Worm (Caenorhabditis elegans) whole organism, late embryonic: ENCODE results near the gene nspb-3.

Experiments used
- C38D4.7 ChIP-seq: fragments of 200-800 bp; sonication (Bioruptor generic); optimal IDR thresholded peaks from 2 replicates; lab custom pipeline; 2018; ENCODE audit warnings: mild to moderate bottlenecking, missing genetic modification characterization, moderate library complexity, missing compliant biosample characterization
- K09A11.1 ChIP-seq: sonication (generic microtip); optimal IDR thresholded peaks from 2 replicates; lab custom pipeline; 2017; ENCODE audit warnings: antibody characterized with exemption, mild to moderate bottlenecking, missing genetic modification characterization, missing compliant biosample characterization; ENCODE audit not compliant: insufficient read depth
- ceh-22 ChIP-seq: sonication (generic microtip); optimal IDR thresholded peaks from 2 replicates; lab custom pipeline; 2017; ENCODE audit warnings: missing biosample characterization, missing genetic modification characterization
- dve-1 ChIP-seq: sonication (generic microtip); optimal IDR thresholded peaks from 2 replicates; lab custom pipeline; 2017; ENCODE audit warnings: antibody characterized with exemption, mild to moderate bottlenecking, missing genetic modification characterization, missing compliant biosample characterization
- ets-4 ChIP-seq: sonication (generic microtip); optimal IDR thresholded peaks from 2 replicates; lab custom pipeline; 2016; ENCODE audit warnings: missing genetic modification characterization, missing compliant biosample characterization
- fkh-10 ChIP-seq: fragments of 150-350 bp; optimal IDR thresholded peaks from 2 replicates; lab custom pipeline; 2014; ENCODE audit warnings: missing biosample characterization, missing genetic modification reagents, missing genetic modification characterization
- hlh-6 ChIP-seq: sonication (generic microtip); optimal IDR thresholded peaks from 2 replicates; lab custom pipeline; 2016; ENCODE audit warnings: missing genotype, missing genetic modification characterization, missing compliant biosample characterization
- madf-2 ChIP-seq: sonication (generic microtip); optimal IDR thresholded peaks from 2 replicates; lab custom pipeline; 2017; ENCODE audit warnings: missing genetic modification characterization, missing compliant biosample characterization
- pag-3 ChIP-seq: sonication (generic microtip); optimal IDR thresholded peaks from 2 replicates; lab custom pipeline; 2016; ENCODE audit warnings: missing compliant biosample characterization, missing genetic modification characterization, borderline replicate concordance
- pros-1 ChIP-seq: fragments of 150-350 bp; optimal IDR thresholded peaks from 2 replicates; lab custom pipeline; 2014; ENCODE audit warnings: missing biosample characterization, missing genetic modification reagents, missing genetic modification characterization
- rnt-1 ChIP-seq: sonication (generic microtip); optimal IDR thresholded peaks from 2 replicates; lab custom pipeline; 2016; ENCODE audit warnings: missing genetic modification characterization, missing compliant biosample characterization
- unc-55 ChIP-seq: sonication (generic microtip); optimal IDR thresholded peaks from 2 replicates; lab custom pipeline; 2017; ENCODE audit warnings: missing biosample characterization, missing genetic modification reagents, missing genetic modification characterization

DNA sequence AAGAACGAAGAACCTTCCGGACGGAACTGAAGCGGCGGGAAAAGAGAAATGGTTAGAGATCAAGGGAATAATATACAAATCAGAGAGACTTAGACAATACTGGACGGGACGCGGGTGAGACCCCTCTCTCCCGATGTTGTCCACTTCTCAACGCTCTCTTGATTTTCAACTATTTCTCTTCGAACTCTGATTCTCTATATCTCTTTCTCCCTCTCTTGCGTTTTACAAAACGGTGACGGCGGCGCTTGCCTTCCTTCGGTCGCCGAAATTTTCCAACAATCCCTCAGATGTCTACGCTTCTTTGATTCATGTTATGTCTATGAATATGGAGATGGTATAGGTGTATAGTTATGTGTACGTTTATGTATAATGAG lies 18.1 kb downstream of the nspb-3 start:
- TF ChIP-seq C38D4.7 (GFP tag; lab: Kevin White, UChicago) (no peak), K09A11.1 (tag; lab: Kevin White, UChicago) (no peak), pros-1 (tag; lab: Kevin White, UChicago) (peak; percentile 32), ceh-22 (tag; lab: Kevin White, UChicago) (peak; percentile 29), pag-3 (tag; lab: Kevin White, UChicago) (no peak), hlh-6 (tag; lab: Kevin White, UChicago) (no peak), rnt-1 (tag; lab: Kevin White, UChicago) (peak; percentile 86), ets-4 (tag; lab: Kevin White, UChicago) (peak; percentile 50), dve-1 (tag; lab: Kevin White, UChicago) (no peak), unc-55 (peak; percentile 15), madf-2 (no peak), fkh-10 (GFP tag; lab: Kevin White, UChicago) (no peak)
